Worm (Caenorhabditis elegans) whole organism, L4 larva: ENCODE measurements around the gene srw-36.

Experiments used
- aly-2 ChIP-seq: sonication (generic microtip); optimal IDR thresholded peaks from 2 replicates; lab custom pipeline; 2018; ENCODE audit warnings: missing biosample characterization, missing genetic modification characterization
- daf-12 ChIP-seq: fragments of 150-350 bp; optimal IDR thresholded peaks from 2 replicates; lab custom pipeline; 2014; ENCODE audit warnings: missing biosample characterization, missing genetic modification reagents, missing genetic modification characterization
- jun-1 ChIP-seq: fragments of 150-350 bp; optimal IDR thresholded peaks from 2 replicates; lab custom pipeline; 2014; ENCODE audit warnings: missing biosample characterization, missing genetic modification reagents, missing genetic modification characterization
- nhr-237 ChIP-seq: sonication (generic microtip); optimal IDR thresholded peaks from 2 replicates; lab custom pipeline; 2017; ENCODE audit warnings: missing biosample characterization, missing genetic modification characterization
- nhr-28 ChIP-seq: fragments of 150-350 bp; optimal IDR thresholded peaks from 2 replicates; lab custom pipeline; 2014; ENCODE audit warnings: missing biosample characterization, missing genetic modification characterization
- snpc-4 ChIP-seq: fragments of 150-350 bp; optimal IDR thresholded peaks from 2 replicates; lab custom pipeline; 2014; ENCODE audit warnings: missing biosample characterization, missing genetic modification characterization
- unc-62 ChIP-seq, 3 experiments: fragments of 150-350 bp in 1 of 3; sonication (generic microtip); optimal IDR thresholded peaks in 2 of 3; peaks in 1 of 3; 1 replicate in 1 of 3; 2 replicates in 2 of 3; lab custom pipeline; 2014 to 2017; ENCODE audit warnings: missing biosample characterization in 3 of 3, missing genetic modification characterization in 3 of 3, missing genetic modification reagents in 3 of 3, missing genotype in 1 of 3

DNA sequence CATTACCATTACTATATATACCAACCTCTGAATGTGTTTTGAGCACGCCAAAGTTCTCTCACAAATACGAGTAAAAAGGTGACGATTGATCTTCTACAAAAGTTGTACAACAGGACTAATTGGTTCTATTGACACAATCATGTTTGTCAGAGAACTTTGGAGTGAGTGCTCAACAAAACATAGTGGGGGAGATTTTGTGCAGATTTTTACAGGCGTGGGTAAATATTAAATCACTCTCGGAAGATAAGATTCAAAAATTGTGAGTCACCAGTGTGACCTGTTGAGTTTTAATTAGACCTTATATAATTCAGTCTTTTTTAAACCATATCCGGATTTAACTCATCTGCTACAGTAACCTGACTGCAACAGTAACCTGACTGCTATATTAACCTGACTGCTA, 10.8 kb upstream of the srw-36 start, which contains the start of gene F14F8.8:
- TF ChIP-seq snpc-4 (tag; lab: Kevin White, UChicago), result no peak
- TF ChIP-seq aly-2 (tag; lab: Kevin White, UChicago), result no peak
- TF ChIP-seq daf-12 (tag; lab: Kevin White, UChicago), result no peak
- no peak for TF ChIP-seq nhr-237 (tag; lab: Kevin White, UChicago)
- no peak for TF ChIP-seq jun-1 (tag; lab: Kevin White, UChicago)
- TF ChIP-seq unc-62 (GFP tag; optimal IDR thresholded peaks at IDR 0.05 in 1 of 2; lab: Kevin White, UChicago), result no peak
- TF ChIP-seq unc-62 (tag; optimal IDR thresholded peaks at IDR 0.05; lab: Kevin White, UChicago), result no peak
- no peak for TF ChIP-seq nhr-28 (tag; lab: Kevin White, UChicago)
